Worm (Caenorhabditis elegans): ENCODE data around the gene srz-23.

DNA sequence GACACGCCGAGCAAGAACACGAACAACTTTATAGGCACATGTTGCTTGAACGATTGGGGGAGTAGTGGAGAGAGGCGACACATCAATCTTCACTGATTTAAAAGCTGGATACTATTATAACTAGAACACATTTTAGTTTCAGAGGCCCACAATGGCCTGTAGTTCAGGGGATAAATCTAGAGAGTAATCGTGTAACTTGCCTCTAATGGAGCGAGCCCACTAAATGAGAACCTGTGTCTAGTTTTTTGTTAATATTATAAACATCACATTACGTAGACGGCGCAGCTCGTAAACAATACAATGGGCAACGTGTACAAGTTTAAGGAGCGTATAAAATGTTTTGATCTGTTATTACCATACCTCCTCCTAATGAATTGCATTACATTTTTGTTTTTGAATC, 8.8 kb upstream of the srz-23 start, which contains the start of gene F58E2.5:
- no peak for TF ChIP-seq tbx-2 (tag; optimal IDR thresholded peaks at IDR 0.05)
- TF ChIP-seq nhr-11 (tag; optimal IDR thresholded peaks at IDR 0.05), result no peak
- TF ChIP-seq ztf-11 (tag; optimal IDR thresholded peaks at IDR 0.05), result no peak

All from whole organism, L3 larva.